Fruit fly (Drosophila melanogaster) whole organism, wandering third instar larva: ENCODE data around the gene dlg1.

ENCODE experiments used
- Hnf4 ChIP-seq: fragments of 200-800 bp; sonication (Bioruptor generic); optimal IDR thresholded peaks from 2 replicates; lab custom pipeline; 2016; ENCODE audit warnings: missing biosample characterization, mild to moderate bottlenecking, missing genetic modification characterization
- sage ChIP-seq: fragments of 200-800 bp; sonication (Bioruptor generic); optimal IDR thresholded peaks from 2 replicates; lab custom pipeline; 2016; ENCODE audit warnings: missing biosample characterization, mild to moderate bottlenecking, missing genetic modification characterization

dm6 chrX:11425401-11425800 is 55.9 kb downstream of the dlg1 start:
- no peak for TF ChIP-seq sage (GFP tag; lab: Kevin White, UChicago)
- TF ChIP-seq Hnf4 (GFP tag; lab: Kevin White, UChicago): no peak
